Worm (Caenorhabditis elegans): ENCODE measurements around the gene B0457.4.

The B0457.4 gene

ce11 chrII:8890530-8890929, 21.3 kb downstream of the B0457.4 start:
- no peak for TF ChIP-seq elt-1 (tag; optimal IDR thresholded peaks at IDR 0.05)
- TF ChIP-seq nhr-67 (tag; optimal IDR thresholded peaks at IDR 0.05) = no peak
- no peak for TF ChIP-seq pha-4 (tag; optimal IDR thresholded peaks at IDR 0.05)
- no peak for TF ChIP-seq lin-39 (tag; optimal IDR thresholded peaks at IDR 0.05)
- no peak for TF ChIP-seq fkh-2 (tag; optimal IDR thresholded peaks at IDR 0.05)

ce11 chrII:8890017-8890416, 21.8 kb downstream of the B0457.4 start:
- TF ChIP-seq pqm-1 (tag; optimal IDR thresholded peaks at IDR 0.05) (no peak), hmg-11 (tag; optimal IDR thresholded peaks at IDR 0.05) (no peak), fos-1 (tag; optimal IDR thresholded peaks at IDR 0.05) (no peak), mml-1 (tag; optimal IDR thresholded peaks at IDR 0.05) (no peak), nhr-67 (tag; optimal IDR thresholded peaks at IDR 0.05) (no peak), nhr-28 (tag; optimal IDR thresholded peaks at IDR 0.05) (no peak), unc-39 (tag; optimal IDR thresholded peaks at IDR 0.05) (no peak), fkh-10 (GFP tag; optimal IDR thresholded peaks at IDR 0.05) (no peak), jun-1 (tag; optimal IDR thresholded peaks at IDR 0.05) (no peak), eor-1 (tag; optimal IDR thresholded peaks at IDR 0.05) (no peak), nhr-77 (tag; optimal IDR thresholded peaks at IDR 0.05) (no peak), ztf-4 (tag; optimal IDR thresholded peaks at IDR 0.05) (no peak), ztf-11 (tag; optimal IDR thresholded peaks at IDR 0.05) (no peak), zag-1 (tag; optimal IDR thresholded peaks at IDR 0.05) (no peak), elt-3 (tag; optimal IDR thresholded peaks at IDR 0.05) (no peak), lsy-12 (tag; optimal IDR thresholded peaks at IDR 0.05) (no peak), elt-2 (tag; optimal IDR thresholded peaks at IDR 0.05) (no peak)

ce11 chrII:8889589-8889988, 22.2 kb downstream of the B0457.4 start:
- no peak for TF ChIP-seq ceh-28 (tag; optimal IDR thresholded peaks at IDR 0.05)
- TF ChIP-seq pha-4 (tag; optimal IDR thresholded peaks at IDR 0.05) = peak; percentile 10

- TF ChIP-seq nhr-23 (tag; optimal IDR thresholded peaks at IDR 0.05) (peak; percentile 8), pha-4 (tag; optimal IDR thresholded peaks at IDR 0.05) (peak; percentile 78), nhr-76 (tag; optimal IDR thresholded peaks at IDR 0.05) (no peak), elt-2 (tag; optimal IDR thresholded peaks at IDR 0.05) (peak; percentile 29), ceh-28 (tag; optimal IDR thresholded peaks at IDR 0.05) (no peak), lin-15B (tag; optimal IDR thresholded peaks at IDR 0.05) (peak; percentile 42), pqm-1 (tag; optimal IDR thresholded peaks at IDR 0.05) (peak; percentile 7)
Measured at ce11 chrII:8884262-8884949, 27.4 kb downstream of the B0457.4 start, which contains the start of the genes T07D4.5 and ddx-19. Gene T07D4.5, minus strand, starts transcription at chrII:8884332. Gene ddx-19, plus strand, starts transcription at chrII:8884899.

ce11 chrII:8883559-8883958, 28.3 kb downstream of the B0457.4 start, which contains the start of gene rha-1:
Gene rha-1, minus strand, starts transcription at chrII:8883659.
- TF ChIP-seq elt-2 (tag; optimal IDR thresholded peaks at IDR 0.05) = no peak
- no peak for TF ChIP-seq egl-5 (tag; optimal IDR thresholded peaks at IDR 0.05)
- TF ChIP-seq lin-15B (tag; optimal IDR thresholded peaks at IDR 0.05) = no peak
- TF ChIP-seq nhr-28 (tag; optimal IDR thresholded peaks at IDR 0.05) = no peak
- no peak for TF ChIP-seq pqm-1 (tag; optimal IDR thresholded peaks at IDR 0.05)
- no peak for TF ChIP-seq ceh-16 (tag; optimal IDR thresholded peaks at IDR 0.05)
- TF ChIP-seq nhr-237 (tag; optimal IDR thresholded peaks at IDR 0.05) = no peak
- no peak for TF ChIP-seq unc-62 (GFP tag; optimal IDR thresholded peaks at IDR 0.05)
- no peak for TF ChIP-seq mml-1 (tag; optimal IDR thresholded peaks at IDR 0.05)
- TF ChIP-seq ceh-28 (tag; optimal IDR thresholded peaks at IDR 0.05) = no peak
- TF ChIP-seq fkh-2 (tag; optimal IDR thresholded peaks at IDR 0.05) = no peak
- no peak for TF ChIP-seq mdl-1 (tag; optimal IDR thresholded peaks at IDR 0.05)
- no peak for TF ChIP-seq ceh-82 (tag; optimal IDR thresholded peaks at IDR 0.05)
- no peak for TF ChIP-seq nhr-25 (tag; optimal IDR thresholded peaks at IDR 0.05)
- TF ChIP-seq nhr-12 (tag; optimal IDR thresholded peaks at IDR 0.05) = no peak

- TF ChIP-seq hmg-11 (tag; optimal IDR thresholded peaks at IDR 0.05) = no peak
- no peak for TF ChIP-seq zag-1 (tag; optimal IDR thresholded peaks at IDR 0.05)
- no peak for TF ChIP-seq nhr-23 (tag; optimal IDR thresholded peaks at IDR 0.05)
- no peak for TF ChIP-seq ceh-28 (tag; optimal IDR thresholded peaks at IDR 0.05)
- TF ChIP-seq eor-1 (tag; optimal IDR thresholded peaks at IDR 0.05) = no peak
- TF ChIP-seq fkh-10 (GFP tag; optimal IDR thresholded peaks at IDR 0.05) = no peak
- TF ChIP-seq jun-1 (tag; optimal IDR thresholded peaks at IDR 0.05) = no peak
- TF ChIP-seq skn-1 (tag; optimal IDR thresholded peaks at IDR 0.05) = no peak
- TF ChIP-seq ZK546.5 (tag; optimal IDR thresholded peaks at IDR 0.05) = no peak
- TF ChIP-seq nhr-28 (tag; optimal IDR thresholded peaks at IDR 0.05) = no peak
- no peak for TF ChIP-seq ztf-11 (tag; optimal IDR thresholded peaks at IDR 0.05)
- TF ChIP-seq lin-15B (tag; optimal IDR thresholded peaks at IDR 0.05) = no peak
- no peak for TF ChIP-seq ceh-16 (tag; optimal IDR thresholded peaks at IDR 0.05)
- no peak for TF ChIP-seq ztf-4 (tag; optimal IDR thresholded peaks at IDR 0.05)
- no peak for TF ChIP-seq nfya-1 (tag; optimal IDR thresholded peaks at IDR 0.05; ENCODE audit: insufficient read depth)
- TF ChIP-seq R02D3.7 (tag; optimal IDR thresholded peaks at IDR 0.05) = no peak
- no peak for TF ChIP-seq unc-62 (GFP tag; optimal IDR thresholded peaks at IDR 0.05)
- TF ChIP-seq mdl-1 (tag; optimal IDR thresholded peaks at IDR 0.05) = no peak
Measured at ce11 chrII:8878528-8878927, 33.3 kb downstream of the B0457.4 start.
